Worm (Caenorhabditis elegans): ENCODE results near the gene phyh-1.
"Not testable (repeated sequence)": the region's sequence is repeated elsewhere in the genome, so short reads cannot be mapped to it uniquely, and the experiment has no call there.

The phyh-1 gene

ce11 chrIV:17259310-17259709 is at the start of gene phyh-1:
Gene phyh-1 (minus strand): TSS chrIV:17259410.
- TF ChIP-seq med-1 (GFP tag; optimal IDR thresholded peaks at IDR 0.05; ENCODE audit: insufficient read depth) (no peak), ref-1 (GFP tag; conservative IDR thresholded peaks at IDR 0.05) (no peak), ztf-23 (GFP tag; IDR thresholded peaks at IDR 0.05) (no peak), ztf-29 (GFP tag; IDR thresholded peaks at IDR 0.05) (no peak), klf-2 (GFP tag; conservative IDR thresholded peaks at IDR 0.05) (no peak), cog-1 (tag; optimal IDR thresholded peaks at IDR 0.05) (no peak), flt-1 (GFP tag; IDR thresholded peaks at IDR 0.05) (no peak), T22C8.4 (GFP tag; IDR thresholded peaks at IDR 0.05) (no peak), tab-1 (GFP tag; IDR thresholded peaks at IDR 0.05) (no peak)

ce11 chrIV:17308211-17308610 is 49.0 kb upstream of the phyh-1 start, which contains the start of gene T28F3.9:
Gene T28F3.9 (plus strand): TSS chrIV:17308511.
- TF ChIP-seq ref-1 (GFP tag; conservative IDR thresholded peaks at IDR 0.05): no peak

ce11 chrIV:17307223-17307622 is 48.0 kb upstream of the phyh-1 start, which contains the start of gene T28F3.8:
Gene T28F3.8 (minus strand): TSS chrIV:17307323.
- TF ChIP-seq flt-1 (GFP tag; IDR thresholded peaks at IDR 0.05); klf-2 (GFP tag; conservative IDR thresholded peaks at IDR 0.05); cog-1 (tag; optimal IDR thresholded peaks at IDR 0.05): not testable (repeated sequence)

ce11 chrIV:17301933-17302332 is 42.7 kb upstream of the phyh-1 start, which contains the start of gene ifta-2:
Gene ifta-2 (minus strand): TSS chrIV:17302033.
- TF ChIP-seq ref-1 (GFP tag; conservative IDR thresholded peaks at IDR 0.05): no peak
- TF ChIP-seq ztf-29 (GFP tag; IDR thresholded peaks at IDR 0.05): no peak
- no peak for TF ChIP-seq ztf-23 (GFP tag; IDR thresholded peaks at IDR 0.05)
- TF ChIP-seq flt-1 (GFP tag; IDR thresholded peaks at IDR 0.05): no peak

- no peak for TF ChIP-seq tab-1 (GFP tag; IDR thresholded peaks at IDR 0.05)
- no peak for TF ChIP-seq flt-1 (GFP tag; IDR thresholded peaks at IDR 0.05)
- no peak for TF ChIP-seq T22C8.4 (GFP tag; IDR thresholded peaks at IDR 0.05)
- TF ChIP-seq ztf-29 (GFP tag; IDR thresholded peaks at IDR 0.05): no peak
- TF ChIP-seq ztf-23 (GFP tag; IDR thresholded peaks at IDR 0.05): no peak
- TF ChIP-seq klf-2 (GFP tag; conservative IDR thresholded peaks at IDR 0.05): no peak
- TF ChIP-seq cog-1 (tag; optimal IDR thresholded peaks at IDR 0.05): no peak
- no peak for TF ChIP-seq med-1 (GFP tag; optimal IDR thresholded peaks at IDR 0.05; ENCODE audit: insufficient read depth)
- TF ChIP-seq ref-1 (GFP tag; conservative IDR thresholded peaks at IDR 0.05): no peak
Measured at ce11 chrIV:17294489-17294888, 35.3 kb upstream of the phyh-1 start, which contains the start of gene T28F3.5. Gene T28F3.5 (plus strand): TSS chrIV:17294789.

ce11 chrIV:17293679-17294078 is 34.5 kb upstream of the phyh-1 start:
- TF ChIP-seq ztf-29 (GFP tag; IDR thresholded peaks at IDR 0.05): no peak
- TF ChIP-seq cog-1 (tag; optimal IDR thresholded peaks at IDR 0.05): no peak
- no peak for TF ChIP-seq tab-1 (GFP tag; IDR thresholded peaks at IDR 0.05)
- no peak for TF ChIP-seq flt-1 (GFP tag; IDR thresholded peaks at IDR 0.05)
- no peak for TF ChIP-seq ztf-23 (GFP tag; IDR thresholded peaks at IDR 0.05)
- no peak for TF ChIP-seq T22C8.4 (GFP tag; IDR thresholded peaks at IDR 0.05)
- no peak for TF ChIP-seq ref-1 (GFP tag; conservative IDR thresholded peaks at IDR 0.05)
- TF ChIP-seq med-1 (GFP tag; optimal IDR thresholded peaks at IDR 0.05; ENCODE audit: insufficient read depth): no peak

ce11 chrIV:17293068-17293467 is 33.9 kb upstream of the phyh-1 start:
- TF ChIP-seq klf-2 (GFP tag; conservative IDR thresholded peaks at IDR 0.05): no peak
- TF ChIP-seq ref-1 (GFP tag; conservative IDR thresholded peaks at IDR 0.05): no peak
- TF ChIP-seq T22C8.4 (GFP tag; IDR thresholded peaks at IDR 0.05): no peak
- no peak for TF ChIP-seq tab-1 (GFP tag; IDR thresholded peaks at IDR 0.05)
- TF ChIP-seq cog-1 (tag; optimal IDR thresholded peaks at IDR 0.05): no peak
- no peak for TF ChIP-seq med-1 (GFP tag; optimal IDR thresholded peaks at IDR 0.05; ENCODE audit: insufficient read depth)
- TF ChIP-seq ztf-23 (GFP tag; IDR thresholded peaks at IDR 0.05): no peak
- TF ChIP-seq ztf-29 (GFP tag; IDR thresholded peaks at IDR 0.05): no peak
- TF ChIP-seq flt-1 (GFP tag; IDR thresholded peaks at IDR 0.05): no peak

ce11 chrIV:17292350-17292749 is 33.1 kb upstream of the phyh-1 start:
- no peak for TF ChIP-seq ztf-29 (GFP tag; IDR thresholded peaks at IDR 0.05)
- TF ChIP-seq ref-1 (GFP tag; conservative IDR thresholded peaks at IDR 0.05): no peak
- no peak for TF ChIP-seq flt-1 (GFP tag; IDR thresholded peaks at IDR 0.05)
- TF ChIP-seq T22C8.4 (GFP tag; IDR thresholded peaks at IDR 0.05): no peak
- TF ChIP-seq med-1 (GFP tag; optimal IDR thresholded peaks at IDR 0.05; ENCODE audit: insufficient read depth): no peak
- TF ChIP-seq ztf-23 (GFP tag; IDR thresholded peaks at IDR 0.05): no peak
- TF ChIP-seq klf-2 (GFP tag; conservative IDR thresholded peaks at IDR 0.05): no peak
- no peak for TF ChIP-seq tab-1 (GFP tag; IDR thresholded peaks at IDR 0.05)
- no peak for TF ChIP-seq cog-1 (tag; optimal IDR thresholded peaks at IDR 0.05)

- TF ChIP-seq tab-1 (GFP tag; IDR thresholded peaks at IDR 0.05) (no peak), flt-1 (GFP tag; IDR thresholded peaks at IDR 0.05) (no peak), med-1 (GFP tag; optimal IDR thresholded peaks at IDR 0.05; ENCODE audit: insufficient read depth) (no peak), ztf-23 (GFP tag; IDR thresholded peaks at IDR 0.05) (no peak), ztf-29 (GFP tag; IDR thresholded peaks at IDR 0.05) (no peak), T22C8.4 (GFP tag; IDR thresholded peaks at IDR 0.05) (no peak), klf-2 (GFP tag; conservative IDR thresholded peaks at IDR 0.05) (no peak), ref-1 (GFP tag; conservative IDR thresholded peaks at IDR 0.05) (no peak)
Measured at ce11 chrIV:17291629-17292199, 32.5 kb upstream of the phyh-1 start, which contains the start of the genes T28F3.11 and slc-17.4. Gene T28F3.11 (minus strand): TSS chrIV:17291679. Gene slc-17.4 (minus strand): TSS chrIV:17291733.

ce11 chrIV:17287908-17288675 is 28.9 kb upstream of the phyh-1 start, which contains the start of gene zipt-7.1:
Gene zipt-7.1 (minus strand): TSS chrIV:17288139.
- no peak for TF ChIP-seq ref-1 (GFP tag; conservative IDR thresholded peaks at IDR 0.05)
